Worm (Caenorhabditis elegans) whole organism, L2 larva: ENCODE data around the gene kle-2.
A peak's percentile ranks its signal among the peaks of the same experiment; 100 is the strongest.

ENCODE experiments used
- C34F6.9 ChIP-seq: fragments of 150-350 bp; optimal IDR thresholded peaks from 2 replicates; lab custom pipeline; 2014; ENCODE audit warnings: missing biosample characterization, missing genetic modification characterization
- F13H6.1 ChIP-seq: sonication (generic microtip); optimal IDR thresholded peaks from 2 replicates; lab custom pipeline; 2016; ENCODE audit warnings: missing genetic modification characterization, missing compliant biosample characterization
- R02D3.7 ChIP-seq: fragments of 150-350 bp; optimal IDR thresholded peaks from 2 replicates; lab custom pipeline; 2014; ENCODE audit warnings: missing biosample characterization, missing genetic modification characterization
- Y55F3AM.14 ChIP-seq: fragments of 200-800 bp; sonication (Bioruptor generic); optimal IDR thresholded peaks from 2 replicates; lab custom pipeline; 2018; ENCODE audit warnings: mild to moderate bottlenecking, missing genetic modification characterization, missing compliant biosample characterization
- ZK546.5 ChIP-seq: sonication (generic microtip); optimal IDR thresholded peaks from 2 replicates; lab custom pipeline; 2017; ENCODE audit warnings: missing biosample characterization, missing genetic modification characterization
- alr-1 ChIP-seq: fragments of 150-350 bp; optimal IDR thresholded peaks from 2 replicates; lab custom pipeline; 2014; ENCODE audit warnings: missing biosample characterization, missing genetic modification characterization
- aly-2 ChIP-seq: fragments of 150-350 bp; optimal IDR thresholded peaks from 2 replicates; lab custom pipeline; 2014; ENCODE audit warnings: missing biosample characterization, missing genetic modification characterization
- ama-1 ChIP-seq: fragments of 150-350 bp; optimal IDR thresholded peaks from 2 replicates; lab custom pipeline; 2018; ENCODE audit warnings: inconsistent platforms
- blmp-1 ChIP-seq: sonication (generic microtip); optimal IDR thresholded peaks from 2 replicates; lab custom pipeline; 2017; ENCODE audit warnings: missing genetic modification characterization, mild to moderate bottlenecking, missing compliant biosample characterization, antibody characterized with exemption, moderate library complexity; ENCODE audit not compliant: insufficient read depth
- ceh-16 ChIP-seq: fragments of 150-350 bp; optimal IDR thresholded peaks from 2 replicates; lab custom pipeline; 2014; ENCODE audit warnings: missing biosample characterization, missing genetic modification characterization
- ceh-82 ChIP-seq: fragments of 150-350 bp; optimal IDR thresholded peaks from 2 replicates; lab custom pipeline; 2014; ENCODE audit warnings: missing biosample characterization, missing genetic modification characterization
- crh-2 ChIP-seq: sonication (generic microtip); optimal IDR thresholded peaks from 2 replicates; lab custom pipeline; 2017; ENCODE audit warnings: missing biosample characterization, missing genetic modification characterization
- dmd-4 ChIP-seq: sonication (generic microtip); optimal IDR thresholded peaks from 2 replicates; lab custom pipeline; 2017; ENCODE audit warnings: missing biosample characterization, missing genetic modification characterization
- egl-27 ChIP-seq: sonication (generic microtip); optimal IDR thresholded peaks from 3 replicates; lab custom pipeline; 2017; ENCODE audit warnings: missing biosample characterization, missing genetic modification reagents, missing genetic modification characterization
- elt-1 ChIP-seq: fragments of 150-350 bp; optimal IDR thresholded peaks from 2 replicates; lab custom pipeline; 2014; ENCODE audit warnings: missing biosample characterization, missing genetic modification characterization
- elt-3 ChIP-seq: sonication (generic microtip); optimal IDR thresholded peaks from 2 replicates; lab custom pipeline; 2017; ENCODE audit warnings: missing biosample characterization, missing genetic modification characterization
- fos-1 ChIP-seq: fragments of 150-350 bp; optimal IDR thresholded peaks from 2 replicates; lab custom pipeline; 2014; ENCODE audit warnings: missing biosample characterization, missing genetic modification characterization
- gmeb-1 ChIP-seq: fragments of 150-350 bp; optimal IDR thresholded peaks from 2 replicates; lab custom pipeline; 2014; ENCODE audit warnings: missing biosample characterization, missing genetic modification characterization
- lin-11 ChIP-seq: fragments of 150-350 bp; sonication (generic microtip); optimal IDR thresholded peaks from 2 replicates; lab custom pipeline; 2014; ENCODE audit warnings: missing biosample characterization, missing genetic modification characterization, inconsistent platforms, mixed read lengths
- lin-13 ChIP-seq: fragments of 150-350 bp; optimal IDR thresholded peaks from 2 replicates; lab custom pipeline; 2014; ENCODE audit warnings: missing biosample characterization, missing genetic modification reagents, missing genetic modification characterization
- lin-39 ChIP-seq: fragments of 150-350 bp; optimal IDR thresholded peaks from 2 replicates; lab custom pipeline; 2014; ENCODE audit warnings: missing biosample characterization, missing genetic modification reagents, missing genetic modification characterization
- lsy-2 ChIP-seq, 2 experiments: fragments of 150-350 bp in 1 of 2; sonication (generic microtip) in 1 of 2; optimal IDR thresholded peaks; 2 replicates each; lab custom pipeline; 2014 to 2017; ENCODE audit warnings: missing biosample characterization in 2 of 2, missing genetic modification characterization in 2 of 2
- mab-5 ChIP-seq: fragments of 150-350 bp; optimal IDR thresholded peaks from 2 replicates; lab custom pipeline; 2014; ENCODE audit warnings: missing biosample characterization, missing genetic modification characterization
- mbf-1 ChIP-seq: sonication (generic microtip); optimal IDR thresholded peaks from 2 replicates; lab custom pipeline; 2017; ENCODE audit warnings: missing biosample characterization, missing genetic modification characterization
- mdl-1 ChIP-seq, 2 experiments: fragments of 150-350 bp in 1 of 2; sonication (generic microtip) in 1 of 2; optimal IDR thresholded peaks; 2 replicates each; lab custom pipeline; 2017; ENCODE audit warnings: missing biosample characterization in 2 of 2, missing genetic modification characterization in 2 of 2
- nhr-10 ChIP-seq: sonication (generic microtip); optimal IDR thresholded peaks from 2 replicates; lab custom pipeline; 2017; ENCODE audit warnings: missing biosample characterization, missing genetic modification characterization
- nhr-11 ChIP-seq: fragments of 150-350 bp; optimal IDR thresholded peaks from 2 replicates; lab custom pipeline; 2014; ENCODE audit warnings: missing biosample characterization, missing genetic modification characterization
- nhr-12 ChIP-seq: fragments of 150-350 bp; optimal IDR thresholded peaks from 2 replicates; lab custom pipeline; 2014; ENCODE audit warnings: missing biosample characterization, missing genetic modification characterization
- nhr-129 ChIP-seq: fragments of 150-350 bp; optimal IDR thresholded peaks from 2 replicates; lab custom pipeline; 2014; ENCODE audit warnings: missing biosample characterization, missing genetic modification characterization
- nhr-21 ChIP-seq: fragments of 150-350 bp; optimal IDR thresholded peaks from 2 replicates; lab custom pipeline; 2014; ENCODE audit warnings: missing biosample characterization, missing genetic modification characterization
- nhr-23 ChIP-seq: fragments of 150-350 bp; optimal IDR thresholded peaks from 2 replicates; lab custom pipeline; 2014; ENCODE audit warnings: missing biosample characterization, missing genetic modification reagents, missing genetic modification characterization
- nhr-237 ChIP-seq: fragments of 150-350 bp; optimal IDR thresholded peaks from 2 replicates; lab custom pipeline; 2014; ENCODE audit warnings: missing biosample characterization, missing genetic modification characterization
- nhr-25 ChIP-seq: fragments of 150-350 bp; sonication (generic microtip); optimal IDR thresholded peaks from 3 replicates; lab custom pipeline; 2014; ENCODE audit warnings: missing biosample characterization, missing genetic modification characterization
- nhr-6 ChIP-seq: fragments of 150-350 bp; optimal IDR thresholded peaks from 2 replicates; lab custom pipeline; 2014; ENCODE audit warnings: missing biosample characterization, missing genetic modification characterization
- nhr-77 ChIP-seq: fragments of 150-350 bp; optimal IDR thresholded peaks from 2 replicates; lab custom pipeline; 2014; ENCODE audit warnings: missing biosample characterization, missing genetic modification characterization
- peb-1 ChIP-seq: fragments of 150-350 bp; optimal IDR thresholded peaks from 2 replicates; lab custom pipeline; 2014; ENCODE audit warnings: missing biosample characterization, missing genetic modification characterization
- sem-4 ChIP-seq: fragments of 150-350 bp; optimal IDR thresholded peaks from 2 replicates; lab custom pipeline; 2014; ENCODE audit warnings: missing biosample characterization, missing genetic modification reagents, missing genetic modification characterization
- skn-1 ChIP-seq: sonication (generic microtip); optimal IDR thresholded peaks from 2 replicates; lab custom pipeline; 2017; ENCODE audit warnings: missing biosample characterization, missing genetic modification characterization
- sma-3 ChIP-seq: sonication (generic microtip); optimal IDR thresholded peaks from 2 replicates; lab custom pipeline; 2016; ENCODE audit warnings: missing genetic modification reagents, missing genetic modification characterization, missing compliant biosample characterization
- sma-9 ChIP-seq, 2 experiments: fragments of 150-350 bp in 1 of 2; sonication (generic microtip) in 1 of 2; optimal IDR thresholded peaks; 2 replicates each; lab custom pipeline; 2014 to 2016; ENCODE audit warnings: missing genetic modification characterization in 2 of 2, mild to moderate bottlenecking in 1 of 2, missing biosample characterization in 1 of 2, missing compliant biosample characterization in 1 of 2, missing genetic modification reagents in 1 of 2, moderate library complexity in 1 of 2
- snpc-4 ChIP-seq: fragments of 150-350 bp; optimal IDR thresholded peaks from 2 replicates; lab custom pipeline; 2014; ENCODE audit warnings: missing biosample characterization, missing genetic modification characterization
- unc-39 ChIP-seq: fragments of 150-350 bp; optimal IDR thresholded peaks from 2 replicates; lab custom pipeline; 2014; ENCODE audit warnings: missing biosample characterization, missing genetic modification characterization
- unc-55 ChIP-seq: fragments of 150-350 bp; sonication (generic microtip); optimal IDR thresholded peaks from 3 replicates; lab custom pipeline; 2014; ENCODE audit warnings: missing biosample characterization, missing genetic modification reagents, missing genetic modification characterization
- unc-62 ChIP-seq: fragments of 150-350 bp; optimal IDR thresholded peaks from 2 replicates; lab custom pipeline; 2014; ENCODE audit warnings: missing biosample characterization, missing genetic modification reagents, missing genetic modification characterization
- zag-1 ChIP-seq: fragments of 150-350 bp; optimal IDR thresholded peaks from 2 replicates; lab custom pipeline; 2014; ENCODE audit warnings: missing biosample characterization, missing genetic modification characterization
- ztf-1 ChIP-seq: fragments of 200-800 bp; sonication (Bioruptor generic); conservative IDR thresholded peaks from 2 replicates; pipeline ENCODE4 v1.3.6; 2022; ENCODE audit warnings: missing genetic modification characterization, missing compliant biosample characterization
- ztf-11 ChIP-seq: sonication (generic microtip); optimal IDR thresholded peaks from 2 replicates; lab custom pipeline; 2017; ENCODE audit warnings: missing biosample characterization, missing genetic modification characterization
- ztf-4 ChIP-seq: fragments of 150-350 bp; optimal IDR thresholded peaks from 2 replicates; lab custom pipeline; 2014; ENCODE audit warnings: missing biosample characterization, missing genetic modification characterization

Gene kle-2

DNA sequence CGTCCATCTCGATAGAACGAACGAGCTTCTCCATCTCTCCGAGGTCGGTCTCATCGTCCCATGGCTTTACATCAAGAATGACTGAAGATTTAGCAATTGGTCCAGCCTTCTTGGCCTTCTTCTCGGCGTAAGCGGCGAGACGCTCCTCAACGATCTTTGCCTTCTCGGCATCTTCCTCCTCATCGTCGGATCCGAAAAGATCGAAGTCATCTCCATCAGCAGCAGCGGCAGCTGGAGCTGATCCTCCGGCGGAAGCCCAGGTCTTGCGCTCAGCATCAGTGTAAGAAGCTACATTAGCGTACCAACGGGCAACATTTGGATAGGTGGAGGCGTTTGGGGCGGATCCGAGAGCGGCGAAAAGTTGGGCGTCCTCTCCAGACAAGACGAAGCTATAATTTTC is 31.2 kb downstream of the kle-2 start:
- TF ChIP-seq nhr-23 (tag; lab: Kevin White, UChicago) (no peak), lin-13 (GFP tag; lab: Kevin White, UChicago) (no peak), sem-4 (tag; lab: Kevin White, UChicago) (no peak), nhr-12 (tag; lab: Kevin White, UChicago) (no peak), nhr-10 (tag; lab: Kevin White, UChicago) (no peak), lin-11 (tag; lab: Kevin White, UChicago) (no peak), egl-27 (tag; lab: Kevin White, UChicago) (no peak), mdl-1 (tag; optimal IDR thresholded peaks at IDR 0.05; lab: Kevin White, UChicago) (no peak)

DNA sequence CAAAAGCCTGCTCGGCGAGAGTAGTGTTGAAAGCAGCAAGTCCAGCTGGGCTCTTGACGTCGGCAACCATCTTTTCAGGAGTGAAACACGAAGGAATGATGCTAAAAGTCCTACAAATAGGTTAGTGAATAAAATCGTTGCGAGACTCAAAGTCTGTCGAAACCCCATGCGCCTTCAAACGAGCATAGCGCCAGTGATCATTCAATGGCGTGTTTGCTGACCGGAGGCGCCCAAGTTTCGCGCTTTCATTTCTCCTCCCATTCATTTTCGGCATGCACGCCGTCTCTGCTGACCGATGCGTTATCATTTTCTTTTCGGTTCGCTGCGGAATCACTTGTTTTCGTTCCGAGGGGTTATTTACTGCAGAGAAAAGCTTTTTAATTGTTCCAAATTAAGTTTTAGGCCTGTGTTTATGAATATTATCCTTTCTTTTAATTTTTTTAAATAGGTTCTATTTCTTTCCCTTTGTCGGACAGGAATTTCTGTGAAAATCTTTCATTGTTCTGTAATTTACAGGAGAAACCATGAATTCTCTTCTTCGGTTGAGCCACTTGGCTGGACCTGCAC is 31.8 kb downstream of the kle-2 start, which contains the start of the genes eef-1B.1 and aco-2:
eef-1B.1 (minus strand) TSS at position 186 of the 567 bp plus-strand sequence.
aco-2 (plus strand) TSS at position 517 of the 567 bp plus-strand sequence.
- TF ChIP-seq nhr-25 (tag; lab: Kevin White, UChicago): peak; percentile 94
- peak; percentile 50 for TF ChIP-seq R02D3.7 (tag; lab: Kevin White, UChicago)
- TF ChIP-seq peb-1: no peak
- peak; percentile 89 for TF ChIP-seq lin-13 (GFP tag; lab: Kevin White, UChicago)
- peak; percentile 94 for TF ChIP-seq nhr-21 (tag; lab: Kevin White, UChicago)
- TF ChIP-seq elt-1 (tag; lab: Kevin White, UChicago): no peak
- TF ChIP-seq skn-1 (tag; lab: Kevin White, UChicago): peak; percentile 52
- TF ChIP-seq ztf-1 (GFP tag; lab: Robert Waterston, UW): no peak
- TF ChIP-seq nhr-11 (tag; lab: Kevin White, UChicago): no peak
- TF ChIP-seq gmeb-1 (tag; lab: Kevin White, UChicago): peak; percentile 93
- peak; percentile 47 for TF ChIP-seq ZK546.5 (tag; lab: Kevin White, UChicago)
- peak; percentile 26 for TF ChIP-seq unc-62 (GFP tag; lab: Kevin White, UChicago)
- no peak for TF ChIP-seq ceh-82 (tag; lab: Kevin White, UChicago)
- peak; percentile 28 for TF ChIP-seq nhr-12 (tag; lab: Kevin White, UChicago)
- TF ChIP-seq zag-1 (tag; lab: Kevin White, UChicago): peak; percentile 52
- no peak for TF ChIP-seq alr-1 (tag; lab: Kevin White, UChicago)
- peak; percentile 90 for TF ChIP-seq F13H6.1 (tag; lab: Kevin White, UChicago)
- TF ChIP-seq lin-39 (tag; lab: Kevin White, UChicago): no peak
- peak; percentile 90 for TF ChIP-seq lin-11 (tag; lab: Kevin White, UChicago)
- no peak for TF ChIP-seq dmd-4 (tag; lab: Kevin White, UChicago)
- peak; percentile 82 for TF ChIP-seq blmp-1 (tag; lab: Kevin White, UChicago)
- peak; percentile 73 for TF ChIP-seq snpc-4
- TF ChIP-seq mdl-1 (tag; optimal IDR thresholded peaks at IDR 0.05; lab: Kevin White, UChicago): peak in 1 of 2 experiments; percentile 61
- TF ChIP-seq ceh-16 (tag; lab: Kevin White, UChicago): peak; percentile 56
- peak; percentile 97 for TF ChIP-seq unc-55 (GFP tag; lab: Kevin White, UChicago)
- TF ChIP-seq mbf-1 (tag; lab: Kevin White, UChicago): no peak
- TF ChIP-seq lsy-2 (tag; optimal IDR thresholded peaks at IDR 0.05; lab: Kevin White, UChicago): peak; percentile 86 to 95
- TF ChIP-seq aly-2 (tag; lab: Kevin White, UChicago): no peak
- TF ChIP-seq nhr-10 (tag; lab: Kevin White, UChicago): no peak
- TF ChIP-seq ztf-11 (tag; lab: Kevin White, UChicago): no peak
- TF ChIP-seq nhr-129 (tag; lab: Kevin White, UChicago): peak; percentile 93
- peak; percentile 80 for TF ChIP-seq nhr-77 (tag; lab: Kevin White, UChicago)
- TF ChIP-seq ztf-4: peak; percentile 55
- TF ChIP-seq C34F6.9: peak; percentile 92
- peak; percentile 94 for TF ChIP-seq sma-3 (GFP tag; lab: Kevin White, UChicago)
- no peak for TF ChIP-seq nhr-23 (tag; lab: Kevin White, UChicago)
- peak; percentile 75 for TF ChIP-seq sem-4 (tag; lab: Kevin White, UChicago)
- no peak for TF ChIP-seq nhr-237 (tag; lab: Kevin White, UChicago)
- TF ChIP-seq unc-39 (tag; lab: Kevin White, UChicago): no peak
- TF ChIP-seq elt-3 (tag; lab: Kevin White, UChicago): no peak
- peak; percentile 87 for TF ChIP-seq egl-27 (tag; lab: Kevin White, UChicago)
- TF ChIP-seq nhr-6 (tag; lab: Kevin White, UChicago): peak; percentile 27
- TF ChIP-seq ama-1 (lab: Kevin White, UChicago): no peak
- peak; percentile 95 for TF ChIP-seq sma-9 (GFP tag; optimal IDR thresholded peaks at IDR 0.05; lab: Kevin White, UChicago)
- no peak for TF ChIP-seq sma-9 (tag; optimal IDR thresholded peaks at IDR 0.05; lab: Kevin White, UChicago)
- peak; percentile 36 for TF ChIP-seq Y55F3AM.14
- peak; percentile 93 for TF ChIP-seq crh-2 (tag; lab: Kevin White, UChicago)
- TF ChIP-seq fos-1 (tag; lab: Kevin White, UChicago): peak; percentile 80
- TF ChIP-seq mab-5 (tag; lab: Kevin White, UChicago): peak; percentile 86
- TF ChIP-seq, all 48 proteins: peak for 31
